Worm (Caenorhabditis elegans) whole organism, young adult: ENCODE results near the gene ZK938.12.

Experiments
- B0336.3 ChIP-seq: fragments of 200-800 bp; sonication (Bioruptor generic); IDR thresholded peaks from 2 replicates; pipeline ENCODE4 v1.3.6; 2022; ENCODE audit warnings: missing genetic modification characterization, missing compliant biosample characterization
- C06A6.2 ChIP-seq: fragments of 200-800 bp; sonication (Bioruptor generic); conservative IDR thresholded peaks from 2 replicates; pipeline ENCODE4 v1.3.6; 2022; ENCODE audit warnings: missing genetic modification characterization, missing compliant biosample characterization
- C17E4.6 ChIP-seq: fragments of 200-800 bp; sonication (Bioruptor generic); IDR thresholded peaks from 2 replicates; pipeline ENCODE4 v1.3.6; 2022; ENCODE audit warnings: missing genetic modification reagents, missing genetic modification characterization, missing compliant biosample characterization
- F22D6.2 ChIP-seq: sonication (generic microtip); optimal IDR thresholded peaks from 2 replicates; lab custom pipeline; 2016; ENCODE audit warnings: mild to moderate bottlenecking, missing genetic modification characterization, missing compliant biosample characterization
- F33H1.4 ChIP-seq: fragments of 200-800 bp; sonication (Bioruptor generic); IDR thresholded peaks from 2 replicates; pipeline ENCODE4 v1.3.6; 2022; ENCODE audit warnings: missing genetic modification reagents, missing genetic modification characterization, missing compliant biosample characterization
- F39B2.1 ChIP-seq: fragments of 200-800 bp; sonication (Bioruptor generic); IDR thresholded peaks from 2 replicates; pipeline ENCODE4 v1.3.6; 2022; ENCODE audit warnings: missing genetic modification reagents, missing genetic modification characterization, missing compliant biosample characterization
- F49E8.2 ChIP-seq: sonication (generic microtip); optimal IDR thresholded peaks from 3 replicates; lab custom pipeline; 2017; ENCODE audit warnings: missing genetic modification characterization, mild to moderate bottlenecking, missing compliant biosample characterization, antibody characterized with exemption, moderate library complexity; ENCODE audit not compliant: insufficient read depth
- F55B11.4 ChIP-seq: sonication (generic microtip); optimal IDR thresholded peaks from 2 replicates; lab custom pipeline; 2016; ENCODE audit warnings: missing compliant biosample characterization, missing genetic modification characterization, borderline replicate concordance; ENCODE audit not compliant: insufficient read depth
- T07F8.4 ChIP-seq: sonication (generic microtip); optimal IDR thresholded peaks from 2 replicates; lab custom pipeline; 2016; ENCODE audit warnings: mild to moderate bottlenecking, missing genetic modification characterization, moderate library complexity, missing compliant biosample characterization
- attf-5 ChIP-seq: fragments of 200-800 bp; sonication (Bioruptor generic); optimal IDR thresholded peaks from 2 replicates; lab custom pipeline; 2018; ENCODE audit warnings: mild to moderate bottlenecking, missing genetic modification characterization, missing compliant biosample characterization
- ceh-91 ChIP-seq: fragments of 200-800 bp; sonication (Bioruptor generic); IDR thresholded peaks from 2 replicates; pipeline ENCODE4 v1.3.6; 2022; ENCODE audit warnings: missing genetic modification reagents, missing genetic modification characterization, missing compliant biosample characterization
- lsl-1 ChIP-seq: fragments of 200-800 bp; sonication (Bioruptor generic); optimal IDR thresholded peaks from 2 replicates; lab custom pipeline; 2018; ENCODE audit warnings: mild to moderate bottlenecking, missing genetic modification characterization, moderate library complexity, missing compliant biosample characterization
- lsy-27 ChIP-seq: sonication (generic microtip); optimal IDR thresholded peaks from 2 replicates; lab custom pipeline; 2017; ENCODE audit warnings: missing genetic modification characterization, mild to moderate bottlenecking, missing compliant biosample characterization, antibody characterized with exemption, missing genotype, borderline replicate concordance; ENCODE audit not compliant: insufficient read depth
- madf-6 ChIP-seq: fragments of 200-800 bp; sonication (Bioruptor generic); IDR thresholded peaks from 2 replicates; pipeline ENCODE4 v1.3.6; 2022; ENCODE audit warnings: missing genetic modification reagents, missing genetic modification characterization, missing compliant biosample characterization
- madf-8 ChIP-seq: fragments of 200-800 bp; sonication (Bioruptor generic); conservative IDR thresholded peaks from 2 replicates; pipeline ENCODE4 v1.3.6; 2022; ENCODE audit warnings: missing genetic modification reagents, missing genetic modification characterization, missing compliant biosample characterization
- mcd-1 ChIP-seq: fragments of 200-800 bp; sonication (Bioruptor generic); IDR thresholded peaks from 2 replicates; pipeline ENCODE4 v1.3.6; 2022; ENCODE audit warnings: missing genetic modification reagents, missing genetic modification characterization, missing compliant biosample characterization
- nhr-27 ChIP-seq: fragments of 200-800 bp; sonication (Bioruptor generic); optimal IDR thresholded peaks from 2 replicates; lab custom pipeline; 2018; ENCODE audit warnings: mild to moderate bottlenecking, missing genetic modification characterization, moderate library complexity, missing compliant biosample characterization
- nhr-80 ChIP-seq: sonication (generic microtip); optimal IDR thresholded peaks from 2 replicates; lab custom pipeline; 2016; ENCODE audit warnings: missing genetic modification characterization, missing compliant biosample characterization
- nhr-90 ChIP-seq: sonication (generic microtip); optimal IDR thresholded peaks from 2 replicates; lab custom pipeline; 2016; ENCODE audit warnings: missing genotype, mild to moderate bottlenecking, missing genetic modification characterization, missing compliant biosample characterization
- pbrm-1 ChIP-seq: fragments of 200-800 bp; sonication (Bioruptor generic); IDR thresholded peaks from 2 replicates; pipeline ENCODE4 v1.3.6; 2022; ENCODE audit warnings: missing genetic modification reagents, missing genetic modification characterization, missing compliant biosample characterization
- pha-4 ChIP-seq: fragments of 150-350 bp; sonication (generic microtip); optimal IDR thresholded peaks from 2 replicates; lab custom pipeline; 2014; ENCODE audit warnings: missing biosample characterization, missing genetic modification reagents, missing genetic modification characterization
- rec-8 ChIP-seq, 2 experiments: sonication (generic microtip); optimal IDR thresholded peaks; 2 replicates each; lab custom pipeline; 2016; ENCODE audit warnings: mild to moderate bottlenecking in 2 of 2, missing genetic modification characterization in 2 of 2, missing genetic modification reagents in 2 of 2, missing genotype in 2 of 2, missing biosample characterization in 1 of 2, missing compliant biosample characterization in 1 of 2, moderate library complexity in 1 of 2
- sdz-38 ChIP-seq: sonication (generic microtip); optimal IDR thresholded peaks from 2 replicates; lab custom pipeline; 2016; ENCODE audit warnings: missing genotype, missing genetic modification characterization, missing compliant biosample characterization
- somi-1 ChIP-seq: fragments of 200-800 bp; sonication (Bioruptor generic); optimal IDR thresholded peaks from 2 replicates; lab custom pipeline; 2018; ENCODE audit warnings: mild to moderate bottlenecking, missing genetic modification characterization, missing compliant biosample characterization
- sptf-2 ChIP-seq: fragments of 200-800 bp; sonication (Bioruptor generic); optimal IDR thresholded peaks from 2 replicates; lab custom pipeline; 2018; ENCODE audit warnings: mild to moderate bottlenecking, missing genetic modification characterization, missing compliant biosample characterization
- tbp1 ChIP-seq: fragments of 200-800 bp; sonication (Bioruptor generic); optimal IDR thresholded peaks from 2 replicates; lab custom pipeline; 2018; ENCODE audit warnings: mild to moderate bottlenecking, missing genetic modification characterization, missing compliant biosample characterization
- unc-62 ChIP-seq: fragments of 150-350 bp; optimal IDR thresholded peaks from 2 replicates; lab custom pipeline; 2014; ENCODE audit warnings: missing biosample characterization, missing genetic modification reagents, missing genetic modification characterization
- xnd-1 ChIP-seq: sonication (generic microtip); optimal IDR thresholded peaks from 2 replicates; lab custom pipeline; 2016; ENCODE audit warnings: missing genotype, missing genetic modification reagents, missing genetic modification characterization, missing compliant biosample characterization
- zim-3 ChIP-seq: sonication (generic microtip); optimal IDR thresholded peaks from 2 replicates; lab custom pipeline; 2017; ENCODE audit warnings: mild to moderate bottlenecking, missing genetic modification characterization, moderate library complexity, missing compliant biosample characterization
- ztf-28 ChIP-seq: fragments of 200-800 bp; sonication (Bioruptor generic); IDR thresholded peaks from 2 replicates; pipeline ENCODE4 v1.3.6; 2022; ENCODE audit warnings: missing genetic modification reagents, missing genetic modification characterization, missing compliant biosample characterization
- ztf-3 ChIP-seq: fragments of 200-800 bp; sonication (Bioruptor generic); optimal IDR thresholded peaks from 2 replicates; lab custom pipeline; 2018; ENCODE audit warnings: mild to moderate bottlenecking, missing genetic modification characterization, missing compliant biosample characterization

ZK938.12 gene

DNA sequence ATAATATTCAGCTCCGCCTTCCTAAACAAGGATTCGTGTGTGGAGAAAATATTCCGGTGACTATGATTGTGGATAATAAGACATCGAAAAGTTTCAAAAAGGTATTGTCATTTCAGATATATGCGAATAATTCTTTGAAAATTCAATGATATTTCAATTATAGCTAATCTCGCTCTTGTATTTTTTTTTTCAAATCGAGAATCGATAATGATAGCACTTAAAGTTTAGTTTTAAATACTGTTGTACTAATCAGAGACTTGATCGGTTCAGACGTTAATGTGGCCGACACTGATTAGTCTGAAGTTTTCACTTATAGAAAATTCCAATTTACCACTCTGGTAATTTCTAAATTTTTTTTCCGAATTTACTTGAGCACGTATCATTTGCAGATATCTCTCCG lies 4.8 kb downstream of the ZK938.12 start:
- no peak for TF ChIP-seq pha-4 (tag; lab: Kevin White, UChicago)
- no peak for TF ChIP-seq sptf-2 (GFP tag; lab: Kevin White, UChicago)

DNA sequence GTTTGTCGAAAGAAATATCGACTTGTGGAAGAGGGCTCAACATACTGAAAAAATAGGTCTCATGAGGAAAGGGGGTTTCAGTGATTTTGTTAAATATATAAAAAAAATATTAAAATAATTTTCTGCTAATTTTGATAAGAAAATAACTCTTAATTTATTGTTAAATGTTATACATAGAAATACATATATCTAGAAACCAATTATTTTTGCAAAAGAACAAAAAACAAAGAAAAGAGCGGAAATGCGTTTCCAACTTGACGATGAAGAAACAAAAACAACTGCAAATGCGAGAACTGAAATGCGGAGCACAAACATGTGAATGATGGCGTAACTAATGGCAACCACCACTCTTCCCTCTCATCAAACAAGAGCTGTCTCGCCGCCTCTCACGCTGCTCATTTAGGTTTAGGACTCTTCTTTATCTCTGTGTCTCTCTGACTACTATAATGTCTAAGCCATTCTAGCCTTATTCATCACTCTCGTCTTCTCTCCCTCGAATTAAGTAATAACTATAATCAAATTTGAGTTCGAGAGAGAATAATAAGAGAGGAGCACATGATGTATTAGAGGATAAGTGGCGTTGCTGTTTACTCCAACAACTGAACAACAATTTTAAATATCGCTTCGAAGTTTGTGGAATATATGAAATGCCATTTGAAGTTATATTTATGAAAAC lies 7.3 kb downstream of the ZK938.12 start, which contains the start of gene arrd-4:
arrd-4 (minus strand) TSS at position 51 of the 676 bp plus-strand sequence.
- TF ChIP-seq mcd-1 (GFP tag; lab: Robert Waterston, UW) = no peak
- no peak for TF ChIP-seq pbrm-1
- no peak for TF ChIP-seq ztf-3 (GFP tag; lab: Kevin White, UChicago)
- no peak for TF ChIP-seq C06A6.2 (GFP tag; lab: Robert Waterston, UW)
- TF ChIP-seq sdz-38 (tag; lab: Kevin White, UChicago) = no peak
- TF ChIP-seq nhr-90 (tag; lab: Kevin White, UChicago) = no peak
- TF ChIP-seq lsy-27 (tag; lab: Kevin White, UChicago) = no peak
- TF ChIP-seq zim-3 (tag; lab: Kevin White, UChicago) = no peak
- no peak for TF ChIP-seq ceh-91 (GFP tag; lab: Robert Waterston, UW)
- TF ChIP-seq unc-62 (GFP tag; lab: Kevin White, UChicago) = no peak
- TF ChIP-seq C17E4.6 (GFP tag; lab: Robert Waterston, UW) = no peak
- no peak for TF ChIP-seq F22D6.2 (tag; lab: Kevin White, UChicago)
- TF ChIP-seq nhr-27 (tag; lab: Kevin White, UChicago) = no peak
- no peak for TF ChIP-seq madf-6 (GFP tag; lab: Robert Waterston, UW)
- no peak for TF ChIP-seq somi-1 (GFP tag; lab: Kevin White, UChicago)
- TF ChIP-seq rec-8 (tag; optimal IDR thresholded peaks at IDR 0.05; lab: Kevin White, UChicago) = no peak
- no peak for TF ChIP-seq F49E8.2 (tag; lab: Kevin White, UChicago)
- TF ChIP-seq tbp1 (GFP tag; lab: Kevin White, UChicago) = no peak
- TF ChIP-seq ztf-28 (GFP tag; lab: Robert Waterston, UW) = no peak
- TF ChIP-seq, all 124 proteins: peak for 0

DNA sequence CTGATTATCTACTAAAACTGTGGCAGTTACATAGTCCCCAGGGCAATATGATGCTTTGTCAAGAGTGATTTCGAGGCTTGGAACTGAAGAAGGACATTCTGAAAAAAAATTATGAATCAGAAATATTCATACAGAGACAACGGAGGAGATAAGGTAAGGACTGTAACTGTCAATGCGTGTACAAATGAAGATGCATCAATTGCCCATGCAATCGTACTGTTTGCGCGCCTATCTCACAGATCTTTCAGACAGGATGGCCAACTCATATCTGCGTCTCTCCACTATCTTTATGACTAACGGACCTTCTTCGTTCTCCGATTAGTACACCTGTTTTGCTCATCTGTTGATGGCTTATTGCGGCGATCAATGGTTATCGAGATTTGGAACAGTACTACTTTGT lies 9.2 kb downstream of the ZK938.12 start, which contains the start of gene ZK938.11:
ZK938.11 (minus strand) TSS at position 101 of the 400 bp plus-strand sequence.
- no peak for TF ChIP-seq ztf-28 (GFP tag; lab: Robert Waterston, UW)
- TF ChIP-seq ceh-91 (GFP tag; lab: Robert Waterston, UW) = no peak
- no peak for TF ChIP-seq unc-62 (GFP tag; lab: Kevin White, UChicago)
- no peak for TF ChIP-seq T07F8.4
- no peak for TF ChIP-seq F55B11.4

DNA sequence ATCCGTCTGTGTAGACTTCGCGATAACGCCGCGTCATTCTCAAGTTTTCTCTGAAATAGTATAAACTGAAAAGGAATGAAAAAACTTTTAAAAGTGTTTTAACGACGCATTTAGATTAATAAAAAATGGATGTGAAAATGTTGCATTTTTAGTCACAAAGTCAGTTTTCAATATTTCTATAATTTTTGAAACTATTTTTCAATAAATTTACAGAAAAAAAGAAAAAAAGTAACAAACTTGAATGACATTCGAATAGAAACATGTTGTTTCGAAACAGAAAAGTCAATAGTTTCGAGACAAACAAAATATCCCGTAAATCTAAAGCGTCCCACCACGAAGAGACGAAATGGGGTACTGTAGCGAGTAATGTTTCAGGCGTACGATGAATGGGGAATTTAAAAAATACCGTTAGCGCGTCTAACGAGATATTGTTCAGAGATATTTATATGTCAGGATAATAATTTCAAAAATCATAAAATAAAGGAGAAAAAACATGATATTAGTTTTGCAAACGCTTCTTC lies 10.9 kb downstream of the ZK938.12 start, which contains the start of gene rnh-1.2:
rnh-1.2 (minus strand) TSS at position 51 of the 521 bp plus-strand sequence.
- TF ChIP-seq lsl-1 (GFP tag; lab: Kevin White, UChicago) (peak; percentile 87), F33H1.4 (GFP tag; lab: Robert Waterston, UW) (peak; percentile 81), madf-6 (GFP tag; lab: Robert Waterston, UW) (peak; percentile 96), madf-8 (peak; percentile 88), xnd-1 (tag; lab: Kevin White, UChicago) (peak; percentile 79), B0336.3 (GFP tag; lab: Robert Waterston, UW) (no peak), F39B2.1 (GFP tag; lab: Robert Waterston, UW) (no peak)

DNA sequence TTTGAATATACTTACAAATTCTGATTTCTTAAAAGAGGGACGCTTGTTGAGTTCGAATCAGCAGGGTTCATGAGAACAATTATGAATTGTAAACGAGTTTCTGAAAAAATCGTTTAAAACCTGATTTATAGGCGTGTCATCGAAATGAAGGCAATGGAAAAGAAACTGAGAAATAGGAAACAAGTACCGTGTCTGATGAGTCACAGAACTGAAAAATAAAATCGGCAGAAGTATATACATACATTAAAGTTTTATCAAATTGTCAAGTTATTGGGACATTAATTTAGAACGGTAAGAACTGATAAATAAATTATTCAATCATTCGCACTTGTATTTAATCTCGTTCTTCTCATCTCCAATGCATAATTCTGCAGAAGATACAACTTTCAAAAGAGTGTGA lies 14.1 kb downstream of the ZK938.12 start, which contains the start of gene chil-9:
chil-9 (minus strand) TSS at position 101 of the 400 bp plus-strand sequence.
- no peak for TF ChIP-seq ceh-91 (GFP tag; lab: Robert Waterston, UW)
- TF ChIP-seq nhr-80 (tag; lab: Kevin White, UChicago) = no peak
- TF ChIP-seq nhr-27 (tag; lab: Kevin White, UChicago) = no peak
- TF ChIP-seq rec-8 (tag; optimal IDR thresholded peaks at IDR 0.05; lab: Kevin White, UChicago) = no peak
- no peak for TF ChIP-seq attf-5 (GFP tag; lab: Kevin White, UChicago)
